Fruit fly (Drosophila melanogaster): ENCODE data around the gene CG10375.

The CG10375 gene

DNA sequence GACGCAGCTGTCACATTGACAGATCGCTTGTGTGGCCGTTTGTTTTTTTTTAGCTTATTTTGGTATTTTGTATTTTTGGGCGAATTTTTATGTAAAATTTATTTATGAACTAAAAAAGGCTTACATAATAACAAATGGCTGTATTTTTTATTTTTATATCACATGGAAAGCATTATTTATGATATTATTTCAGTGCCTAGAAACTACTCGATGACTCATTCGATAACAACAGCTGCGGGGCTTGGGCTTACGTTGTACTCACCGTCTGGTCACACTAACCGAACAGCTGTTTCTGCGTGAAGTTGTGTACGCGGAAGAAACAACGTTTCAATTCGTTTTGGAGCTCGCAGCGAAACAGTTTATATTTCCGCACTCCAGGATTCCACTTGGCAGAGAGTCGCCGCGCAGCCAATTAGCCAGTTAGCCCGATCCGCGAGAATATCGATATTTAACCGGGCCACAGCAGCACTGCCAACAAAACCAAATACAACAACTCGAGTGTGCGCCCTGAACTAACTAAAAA is 34.5 kb upstream of the CG10375 start, which contains the start of the genes Hmgcr and Rpn9 (continued):
- TF ChIP-seq bbx (GFP tag; IDR thresholded peaks at IDR 0.05; ENCODE audit: partially characterized antibody) (peak; percentile 67; the same call in 1 of the 2 replicates), CG7987 (GFP tag; optimal IDR thresholded peaks at IDR 0.05) (peak; percentile 41), MESR4 (GFP tag; optimal IDR thresholded peaks at IDR 0.05) (peak; percentile 66), Dip3 (GFP tag; optimal IDR thresholded peaks at IDR 0.05) (no peak), Max (GFP tag; optimal IDR thresholded peaks at IDR 0.05) (peak; percentile 6), ac (GFP tag; optimal IDR thresholded peaks at IDR 0.05) (no peak), cas (GFP tag; IDR thresholded peaks at IDR 0.05) (no peak), gce (GFP tag; IDR thresholded peaks at IDR 0.05) (no peak), CG11723 (GFP tag; optimal IDR thresholded peaks at IDR 0.05) (no peak), Awh (GFP tag; IDR thresholded peaks at IDR 0.05) (peak; percentile 34; the same call in 1 of the 2 replicates), chm (GFP tag; IDR thresholded peaks at IDR 0.05) (peak; percentile 70; the same call in 1 of the 2 replicates), prd (optimal IDR thresholded peaks at IDR 0.05) (no peak), prd (GFP tag; IDR thresholded peaks at IDR 0.05) (no peak), her (GFP tag; optimal IDR thresholded peaks at IDR 0.05) (no peak), nom (GFP tag; optimal IDR thresholded peaks at IDR 0.05) (peak; percentile 49), CG7963 (GFP tag; IDR thresholded peaks at IDR 0.05; ENCODE audit: partially characterized antibody) (0 out of 3 replicates have a peak, but pooled peaks have one; percentile 22), Mad (GFP tag; optimal IDR thresholded peaks at IDR 0.05) (peak; percentile 31), CG14050 (GFP tag; IDR thresholded peaks at IDR 0.05) (no peak), sc (optimal IDR thresholded peaks at IDR 0.05) (no peak), sc (GFP tag; optimal IDR thresholded peaks at IDR 0.05) (no peak), CG11560 (tag; IDR thresholded peaks at IDR 0.05) (peak; percentile 99), Dip2 (GFP tag; IDR thresholded peaks at IDR 0.05) (no peak), Spps (tag; optimal IDR thresholded peaks at IDR 0.05) (no peak), CG1024 (GFP tag; IDR thresholded peaks at IDR 0.05) (no peak), CG12744 (GFP tag; optimal IDR thresholded peaks at IDR 0.05) (no peak), CG18476 (GFP tag; optimal IDR thresholded peaks at IDR 0.05) (no peak), Dek (tag; optimal IDR thresholded peaks at IDR 0.05) (no peak), CG14667 (GFP tag; IDR thresholded peaks at IDR 0.05) (no peak), CG7271 (tag; optimal IDR thresholded peaks at IDR 0.05) (no peak), Mes4 (GFP tag; optimal IDR thresholded peaks at IDR 0.05) (peak; percentile 50), Meics (GFP tag; optimal IDR thresholded peaks at IDR 0.05) (no peak), CG3838 (GFP tag; optimal IDR thresholded peaks at IDR 0.05) (no peak), CG30403 (GFP tag; optimal IDR thresholded peaks at IDR 0.05) (peak; percentile 13), mam (GFP tag; optimal IDR thresholded peaks at IDR 0.05) (no peak), pho (GFP tag; optimal IDR thresholded peaks at IDR 0.05) (no peak), HLH4C (GFP tag; IDR thresholded peaks at IDR 0.05; ENCODE audit: partially characterized antibody) (peak; percentile 8; the same call in 1 of the 3 replicates), Xbp1 (GFP tag; optimal IDR thresholded peaks at IDR 0.05) (peak; percentile 12), Nf-YC (tag; optimal IDR thresholded peaks at IDR 0.05) (peak; percentile 38), NfI (GFP tag; optimal IDR thresholded peaks at IDR 0.05) (peak; percentile 30), corto (GFP tag; optimal IDR thresholded peaks at IDR 0.05) (no peak), CG11085 (GFP tag; IDR thresholded peaks at IDR 0.05) (no peak), CG5953 (GFP tag; IDR thresholded peaks at IDR 0.05) (no peak), ash1 (GFP tag; optimal IDR thresholded peaks at IDR 0.05) (no peak), kni (GFP tag; optimal IDR thresholded peaks at IDR 0.05) (no peak), B-H2 (GFP tag; optimal IDR thresholded peaks at IDR 0.05) (no peak), Usf (GFP tag; optimal IDR thresholded peaks at IDR 0.05) (no peak), ems (GFP tag; optimal IDR thresholded peaks at IDR 0.05) (no peak), kay (GFP tag; optimal IDR thresholded peaks at IDR 0.05) (peak; percentile 35), CG10654 (GFP tag; optimal IDR thresholded peaks at IDR 0.05) (no peak), tll (GFP tag; optimal IDR thresholded peaks at IDR 0.05) (peak in 1 of 2 experiments; percentile 29), CG11456 (GFP tag; IDR thresholded peaks at IDR 0.05) (no peak)

All from whole organism, embryonic.